Worm (Caenorhabditis elegans): ENCODE measurements around the gene T03G11.9.

Gene T03G11.9

DNA sequence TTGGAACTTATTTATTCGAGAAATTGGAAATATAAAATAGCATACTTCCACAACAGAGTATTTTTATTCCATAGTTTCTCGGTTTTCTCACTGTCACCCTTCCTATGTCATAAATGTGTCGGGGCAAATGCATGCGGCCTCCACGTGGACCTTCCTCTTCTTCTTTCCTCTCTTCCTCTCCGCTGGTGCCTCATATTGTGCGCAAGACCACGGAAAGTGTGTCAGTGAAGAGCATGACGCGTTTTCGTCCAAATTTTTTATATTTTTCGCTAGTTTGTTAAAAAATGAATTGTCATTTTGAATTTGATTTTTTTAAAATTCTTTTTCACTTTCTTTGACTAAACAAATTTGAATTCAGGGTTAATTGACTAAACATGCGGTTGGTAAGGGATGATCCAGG lies 19.0 kb upstream of the T03G11.9 start, which contains the start of gene mans-3:
mans-3 (plus strand) TSS at position 359 of the 400 bp plus-strand sequence.
- TF ChIP-seq unc-55 (GFP tag; optimal IDR thresholded peaks at IDR 0.05), result peak; percentile 72
- peak; percentile 67 for TF ChIP-seq ztf-16 (tag; optimal IDR thresholded peaks at IDR 0.05)
- TF ChIP-seq ceh-30 (tag; optimal IDR thresholded peaks at IDR 0.05), result no peak
- TF ChIP-seq ref-2 (tag; optimal IDR thresholded peaks at IDR 0.05), result peak; percentile 90
- TF ChIP-seq unc-42 (tag; optimal IDR thresholded peaks at IDR 0.05), result peak; percentile 76
- peak; percentile 29 for TF ChIP-seq ceh-6 (GFP tag; optimal IDR thresholded peaks at IDR 0.05)
- TF ChIP-seq hlh-6 (tag; optimal IDR thresholded peaks at IDR 0.05), result no peak
- TF ChIP-seq elt-4 (tag; optimal IDR thresholded peaks at IDR 0.05), result no peak
- TF ChIP-seq tbx-2 (tag; optimal IDR thresholded peaks at IDR 0.05), result peak; percentile 79
- peak; percentile 16 for TF ChIP-seq fkh-6 (tag; optimal IDR thresholded peaks at IDR 0.05)
- peak; percentile 39 for TF ChIP-seq ceh-14 (tag; optimal IDR thresholded peaks at IDR 0.05)
- TF ChIP-seq sox-4 (tag; optimal IDR thresholded peaks at IDR 0.05), result peak; percentile 54
- TF ChIP-seq hlh-15 (tag; optimal IDR thresholded peaks at IDR 0.05), result peak; percentile 6
- TF ChIP-seq pag-3 (tag; optimal IDR thresholded peaks at IDR 0.05; ENCODE audit: borderline replicate concordance), result no peak
- TF ChIP-seq hlh-30 (tag; optimal IDR thresholded peaks at IDR 0.05; ENCODE audit: insufficient read depth), result peak; percentile 76
- no peak for TF ChIP-seq tbx-7 (tag; optimal IDR thresholded peaks at IDR 0.05)
- peak; percentile 35 for TF ChIP-seq hlh-8 (tag; optimal IDR thresholded peaks at IDR 0.05)
- TF ChIP-seq pat-9 (tag; optimal IDR thresholded peaks at IDR 0.05), result peak; percentile 42
- no peak for TF ChIP-seq C38D4.7 (GFP tag; optimal IDR thresholded peaks at IDR 0.05)
- no peak for TF ChIP-seq madf-2 (tag; optimal IDR thresholded peaks at IDR 0.05)
- peak; percentile 44 for TF ChIP-seq nhr-232 (tag; optimal IDR thresholded peaks at IDR 0.05)
- TF ChIP-seq sdc-2 (tag; optimal IDR thresholded peaks at IDR 0.05), result peak; percentile 76
- TF ChIP-seq ceh-24 (tag; optimal IDR thresholded peaks at IDR 0.05), result peak; percentile 41
- no peak for TF ChIP-seq pha-4 (tag; optimal IDR thresholded peaks at IDR 0.05)
- TF ChIP-seq ttx-3 (tag; optimal IDR thresholded peaks at IDR 0.05), result peak; percentile 74
- peak; percentile 22 for TF ChIP-seq npax-4 (tag; optimal IDR thresholded peaks at IDR 0.05)
- TF ChIP-seq ceh-34 (tag; optimal IDR thresholded peaks at IDR 0.05), result peak; percentile 69
- no peak for TF ChIP-seq ceh-9 (tag; optimal IDR thresholded peaks at IDR 0.05)
- TF ChIP-seq ceh-31 (tag; optimal IDR thresholded peaks at IDR 0.05), result peak; percentile 65
- TF ChIP-seq K02D7.2 (tag; optimal IDR thresholded peaks at IDR 0.05), result no peak
- peak; percentile 44 for TF ChIP-seq T23F11.4 (GFP tag; optimal IDR thresholded peaks at IDR 0.05)
- TF ChIP-seq lim-6 (tag; optimal IDR thresholded peaks at IDR 0.05), result no peak
- TF ChIP-seq pha-2 (tag; optimal IDR thresholded peaks at IDR 0.05), result peak; percentile 15
- TF ChIP-seq lin-11 (tag; optimal IDR thresholded peaks at IDR 0.05), result peak; percentile 23
- TF ChIP-seq K09A11.1 (tag; optimal IDR thresholded peaks at IDR 0.05; ENCODE audit: insufficient read depth), result peak; percentile 42
- peak; percentile 7 for TF ChIP-seq Y22D7AL.16 (tag; optimal IDR thresholded peaks at IDR 0.05)
- peak; percentile 39 for TF ChIP-seq ets-4 (tag; optimal IDR thresholded peaks at IDR 0.05)
- TF ChIP-seq odd-2 (tag; optimal IDR thresholded peaks at IDR 0.05), result no peak
- no peak for TF ChIP-seq pqm-1 (tag; optimal IDR thresholded peaks at IDR 0.05)
- TF ChIP-seq sox-2 (GFP tag; IDR thresholded peaks at IDR 0.05), result no peak
- no peak for TF ChIP-seq ceh-22 (tag; optimal IDR thresholded peaks at IDR 0.05)
- TF ChIP-seq mec-3 (tag; optimal IDR thresholded peaks at IDR 0.05; ENCODE audit: borderline replicate concordance), result no peak
- peak; percentile 53 for TF ChIP-seq F13H6.1 (tag; optimal IDR thresholded peaks at IDR 0.05)
- TF ChIP-seq nfya-1 (tag; optimal IDR thresholded peaks at IDR 0.05), result peak; percentile 91
- no peak for TF ChIP-seq hlh-13 (GFP tag; optimal IDR thresholded peaks at IDR 0.05)
- peak; percentile 28 for TF ChIP-seq zip-5 (tag; optimal IDR thresholded peaks at IDR 0.05)
- TF ChIP-seq ama-1 (optimal IDR thresholded peaks at IDR 0.05), result no peak
- TF ChIP-seq gmeb-2 (tag; optimal IDR thresholded peaks at IDR 0.05), result peak; percentile 56
- peak; percentile 10 for TF ChIP-seq che-1 (tag; optimal IDR thresholded peaks at IDR 0.05)
- no peak for TF ChIP-seq nhr-11 (tag; optimal IDR thresholded peaks at IDR 0.05)
- TF ChIP-seq dve-1 (tag; optimal IDR thresholded peaks at IDR 0.05), result peak; percentile 49
- TF ChIP-seq fax-1 (tag; optimal IDR thresholded peaks at IDR 0.05), result peak; percentile 34
- peak; percentile 28; the same call in 1 of the 2 replicates for TF ChIP-seq ceh-45 (GFP tag; IDR thresholded peaks at IDR 0.05)
- TF ChIP-seq dmd-4 (tag; optimal IDR thresholded peaks at IDR 0.05; ENCODE audit: borderline replicate concordance), result peak; percentile 51
